Fruit fly (Drosophila melanogaster) whole organism, embryonic: ENCODE measurements around the gene CG42500.

Experiments
- Asciz ChIP-seq: fragments of 200-800 bp; sonication (Bioruptor generic); optimal IDR thresholded peaks from 2 replicates; lab custom pipeline; 2017; ENCODE audit warnings: missing biosample characterization, mild to moderate bottlenecking, missing genetic modification characterization, missing genetic modification reagents
- BEAF-32 ChIP-seq: fragments of 200-800 bp; sonication (Bioruptor generic); optimal IDR thresholded peaks from 3 replicates; lab custom pipeline; 2017; ENCODE audit warnings: missing biosample characterization, missing genetic modification characterization, mild to moderate bottlenecking, moderate library complexity, missing genetic modification reagents
- Blimp-1 ChIP-seq: fragments of 200-800 bp; sonication (Bioruptor generic); optimal IDR thresholded peaks from 3 replicates; lab custom pipeline; 2018; ENCODE audit warnings: missing biosample characterization, missing genetic modification characterization, mild to moderate bottlenecking, moderate library complexity, missing genetic modification reagents
- CG10321 ChIP-seq: fragments of 200-800 bp; sonication (Bioruptor generic); IDR thresholded peaks from 2 replicates; pipeline ENCODE4 v1.3.6; 2022; ENCODE audit warnings: missing biosample characterization, missing genetic modification characterization
- CG10543 ChIP-seq: fragments of 200-800 bp; sonication (Bioruptor generic); optimal IDR thresholded peaks from 3 replicates; lab custom pipeline; 2017; ENCODE audit warnings: missing biosample characterization, mild to moderate bottlenecking, missing genetic modification characterization, moderate library complexity
- CG10959 ChIP-seq: fragments of 200-800 bp; sonication (Bioruptor generic); IDR thresholded peaks from 2 replicates; pipeline ENCODE4 v1.3.6; 2022; ENCODE audit warnings: missing biosample characterization, missing genetic modification characterization
- CG17186 ChIP-seq: fragments of 200-800 bp; sonication (Bioruptor generic); optimal IDR thresholded peaks from 3 replicates; lab custom pipeline; 2017; ENCODE audit warnings: missing biosample characterization, missing genetic modification reagents, missing genetic modification characterization
- CG17328 ChIP-seq: fragments of 200-800 bp; sonication (Bioruptor generic); IDR thresholded peaks from 2 replicates; pipeline ENCODE4 v1.3.6; 2022; ENCODE audit warnings: missing biosample characterization, missing genetic modification characterization
- CG18011 ChIP-seq: fragments of 200-800 bp; sonication (Bioruptor generic); optimal IDR thresholded peaks from 2 replicates; lab custom pipeline; 2017; ENCODE audit warnings: missing biosample characterization, missing genetic modification characterization, mild to moderate bottlenecking, moderate library complexity, missing genotype
- CG18262 ChIP-seq: fragments of 200-800 bp; optimal IDR thresholded peaks from 3 replicates; lab custom pipeline; 2019; ENCODE audit warnings: missing biosample characterization, mild to moderate bottlenecking, missing genetic modification characterization, moderate library complexity
- CG18599 ChIP-seq: fragments of 200-800 bp; sonication (Bioruptor generic); optimal IDR thresholded peaks from 3 replicates; lab custom pipeline; 2017; ENCODE audit warnings: missing biosample characterization, missing genetic modification characterization, mild to moderate bottlenecking, moderate library complexity, missing genetic modification reagents
- CG2712 ChIP-seq: fragments of 200-800 bp; optimal IDR thresholded peaks from 3 replicates; lab custom pipeline; 2019; ENCODE audit warnings: missing biosample characterization, mild to moderate bottlenecking, missing genetic modification characterization, moderate library complexity
- CG3163 ChIP-seq: fragments of 200-800 bp; sonication (Bioruptor generic); optimal IDR thresholded peaks from 3 replicates; lab custom pipeline; 2016; ENCODE audit warnings: missing biosample characterization, missing genetic modification characterization
- CG33557 ChIP-seq: fragments of 200-800 bp; sonication (Bioruptor generic); optimal IDR thresholded peaks from 2 replicates; lab custom pipeline; 2019; ENCODE audit warnings: missing biosample characterization, mild to moderate bottlenecking, missing genetic modification characterization, moderate library complexity
- CG4282 ChIP-seq: fragments of 200-800 bp; sonication (Bioruptor generic); optimal IDR thresholded peaks from 2 replicates; lab custom pipeline; 2016; ENCODE audit warnings: missing biosample characterization, missing genetic modification characterization
- CG4854 ChIP-seq: fragments of 200-800 bp; sonication (Bioruptor generic); optimal IDR thresholded peaks from 2 replicates; lab custom pipeline; 2016; ENCODE audit warnings: missing biosample characterization, missing genetic modification characterization, inconsistent platforms
- CG7271 ChIP-seq: fragments of 200-800 bp; sonication (Bioruptor generic); optimal IDR thresholded peaks from 2 replicates; lab custom pipeline; 2018; ENCODE audit warnings: missing biosample characterization, mild to moderate bottlenecking, missing genetic modification characterization, moderate library complexity
- CG7372 ChIP-seq: fragments of 200-800 bp; sonication (Bioruptor generic); IDR thresholded peaks from 2 replicates; pipeline ENCODE4 v1.3.6; 2022; ENCODE audit warnings: missing biosample characterization, missing genetic modification characterization
- CG7556 ChIP-seq: fragments of 200-800 bp; sonication (Bioruptor generic); optimal IDR thresholded peaks from 2 replicates; lab custom pipeline; 2017; ENCODE audit warnings: missing biosample characterization, mild to moderate bottlenecking, missing genetic modification characterization
- CG8765 ChIP-seq: fragments of 200-800 bp; sonication (Bioruptor generic); IDR thresholded peaks from 2 replicates; pipeline ENCODE4 v1.3.6; 2022; ENCODE audit warnings: missing biosample characterization, missing genetic modification characterization
- CG9817 ChIP-seq: fragments of 200-800 bp; sonication (Bioruptor generic); optimal IDR thresholded peaks from 2 replicates; lab custom pipeline; 2018; ENCODE audit warnings: missing biosample characterization, mild to moderate bottlenecking, missing genetic modification characterization, moderate library complexity
- CG9932 ChIP-seq: fragments of 200-800 bp; sonication (Bioruptor generic); IDR thresholded peaks from 2 replicates; pipeline ENCODE4 v1.3.6; 2022; ENCODE audit warnings: missing biosample characterization, missing genetic modification characterization
- Fer3 ChIP-seq: fragments of 200-800 bp; sonication (Bioruptor generic); optimal IDR thresholded peaks from 2 replicates; lab custom pipeline; 2018; ENCODE audit warnings: missing biosample characterization, mild to moderate bottlenecking, missing genetic modification characterization, moderate library complexity
- Hand ChIP-seq: fragments of 200-800 bp; sonication (Bioruptor generic); optimal IDR thresholded peaks from 2 replicates; lab custom pipeline; 2017; ENCODE audit warnings: mild to moderate bottlenecking, missing biosample characterization, missing genetic modification reagents, missing genetic modification characterization
- Hr3 ChIP-seq: fragments of 200-800 bp; sonication (Bioruptor generic); optimal IDR thresholded peaks from 3 replicates; lab custom pipeline; 2016; ENCODE audit warnings: missing biosample characterization, missing genetic modification characterization
- Hr78 ChIP-seq, 2 experiments: fragments of 200-800 bp in 1 of 2; fragments of >200 bp in 1 of 2; sonication (Bioruptor generic) in 1 of 2; optimal IDR thresholded peaks; 2 replicates each; lab custom pipeline; 2017 to 2019; ENCODE audit warnings: missing biosample characterization in 2 of 2, missing genetic modification characterization in 2 of 2, mild to moderate bottlenecking in 1 of 2, moderate library complexity in 1 of 2
- Lim3 ChIP-seq: fragments of 200-800 bp; sonication (Bioruptor generic); IDR thresholded peaks from 2 replicates; pipeline ENCODE4 v1.3.6; 2022; ENCODE audit warnings: missing biosample characterization, missing genetic modification characterization
- MBD-R2 ChIP-seq: fragments of 200-800 bp; sonication (Bioruptor generic); IDR thresholded peaks from 2 replicates; pipeline ENCODE4 v1.3.6; 2022; ENCODE audit warnings: missing biosample characterization, missing genetic modification characterization
- Xrp1 ChIP-seq: fragments of 200-800 bp; sonication (Bioruptor generic); IDR thresholded peaks from 2 replicates; pipeline ENCODE4 v1.3.6; 2022; ENCODE audit warnings: missing biosample characterization, missing genetic modification characterization
- ac ChIP-seq: fragments of 200-800 bp; sonication (Bioruptor generic); optimal IDR thresholded peaks from 3 replicates; lab custom pipeline; 2017; ENCODE audit warnings: missing biosample characterization, mild to moderate bottlenecking, missing genetic modification characterization
- bbx ChIP-seq: fragments of 200-800 bp; sonication (Bioruptor generic); IDR thresholded peaks from 2 replicates; pipeline ENCODE4 v1.3.6; 2022; ENCODE audit warnings: missing biosample characterization, missing genetic modification characterization; ENCODE audit not compliant: partially characterized antibody
- br ChIP-seq: fragments of >200 bp; optimal IDR thresholded peaks from 2 replicates; lab custom pipeline; 2017
- btn ChIP-seq: fragments of 200-800 bp; sonication (Bioruptor generic); optimal IDR thresholded peaks from 2 replicates; lab custom pipeline; 2016; ENCODE audit warnings: missing biosample characterization, missing genetic modification characterization
- caup ChIP-seq: fragments of 200-800 bp; sonication (Bioruptor generic); optimal IDR thresholded peaks from 3 replicates; lab custom pipeline; 2017; ENCODE audit warnings: missing biosample characterization, mild to moderate bottlenecking, missing genetic modification characterization, moderate library complexity; ENCODE audit not compliant: severe bottlenecking
- crol ChIP-seq: fragments of 200-800 bp; sonication (Bioruptor generic); IDR thresholded peaks from 2 replicates; pipeline ENCODE4 v1.3.6; 2022; ENCODE audit warnings: missing biosample characterization, missing genetic modification characterization
- dimm ChIP-seq: fragments of 200-800 bp; sonication (Bioruptor generic); IDR thresholded peaks from 2 replicates; pipeline ENCODE4 v1.3.6; 2022; ENCODE audit warnings: missing biosample characterization, missing genetic modification characterization
- dpn ChIP-seq, 2 experiments: fragments of 200-800 bp; sonication (Bioruptor generic); optimal IDR thresholded peaks; 3 replicates each; lab custom pipeline; 2016; ENCODE audit warnings: missing biosample characterization in 2 of 2, missing genetic modification characterization in 2 of 2
- gsb ChIP-seq: fragments of 200-800 bp; sonication (Bioruptor generic); IDR thresholded peaks from 2 replicates; pipeline ENCODE4 v1.3.6; 2022; ENCODE audit warnings: missing biosample characterization, missing genetic modification characterization
- ham ChIP-seq: fragments of 200-800 bp; sonication (Bioruptor generic); IDR thresholded peaks from 2 replicates; pipeline ENCODE4 v1.3.6; 2022; ENCODE audit warnings: missing biosample characterization, missing genetic modification characterization
- kni ChIP-seq: fragments of 200-800 bp; sonication (Bioruptor generic); optimal IDR thresholded peaks from 3 replicates; lab custom pipeline; 2017; ENCODE audit warnings: mild to moderate bottlenecking, missing biosample characterization, missing genetic modification reagents, missing genetic modification characterization
- lov ChIP-seq, 2 experiments: fragments of 200-800 bp in 1 of 2; fragments of >200 bp in 1 of 2; sonication (Bioruptor generic) in 1 of 2; IDR thresholded peaks in 1 of 2; optimal IDR thresholded peaks in 1 of 2; 2 replicates in 1 of 2; 3 replicates in 1 of 2; pipeline versions ENCODE4 v1.3.6 to Lab custom; 2017 to 2022; ENCODE audit warnings: missing biosample characterization in 1 of 2, missing genetic modification characterization in 1 of 2
- pum ChIP-seq: fragments of 200-800 bp; sonication (Bioruptor generic); optimal IDR thresholded peaks from 2 replicates; lab custom pipeline; 2016; ENCODE audit warnings: missing biosample characterization, missing genetic modification characterization
- ranshi ChIP-seq: fragments of 200-800 bp; sonication (Bioruptor generic); IDR thresholded peaks from 2 replicates; pipeline ENCODE4 v1.3.6; 2022; ENCODE audit warnings: missing biosample characterization, missing genetic modification characterization
- rib ChIP-seq: fragments of 200-800 bp; sonication (Bioruptor generic); IDR thresholded peaks from 2 replicates; pipeline ENCODE4 v1.3.6; 2022; ENCODE audit warnings: missing biosample characterization, missing genetic modification characterization
- sc ChIP-seq, 3 experiments: fragments of >200 bp in 2 of 3; fragments of 200-800 bp in 1 of 3; sonication (Bioruptor generic) in 1 of 3; optimal IDR thresholded peaks; 2 replicates in 2 of 3; 3 replicates in 1 of 3; lab custom pipeline; 2017; ENCODE audit warnings: mild to moderate bottlenecking in 1 of 3, missing biosample characterization in 1 of 3, missing genetic modification characterization in 1 of 3, missing genetic modification reagents in 1 of 3
- sima ChIP-seq: fragments of 200-800 bp; sonication (Bioruptor generic); optimal IDR thresholded peaks from 2 replicates; lab custom pipeline; 2016; ENCODE audit warnings: missing biosample characterization, missing genetic modification characterization
- tin ChIP-seq: fragments of 200-800 bp; sonication (Bioruptor generic); optimal IDR thresholded peaks from 3 replicates; lab custom pipeline; 2016; ENCODE audit warnings: missing biosample characterization, missing genetic modification characterization
- unc-4 ChIP-seq: fragments of 200-800 bp; sonication (Bioruptor generic); IDR thresholded peaks from 2 replicates; pipeline ENCODE4 v1.3.6; 2022; ENCODE audit warnings: missing biosample characterization, missing genetic modification characterization; ENCODE audit not compliant: partially characterized antibody

The CG42500 gene

dm6 chr3R:14125479-14126121 lies 26.9 kb downstream of the CG42500 start, which contains the start of the genes 140up and Polr2B (continued):
- TF ChIP-seq CG18599 (GFP tag; lab: Kevin White, UChicago) = peak; percentile 95
- TF ChIP-seq CG8765 (GFP tag; lab: Robert Waterston, UW) = peak; percentile 70
- TF ChIP-seq Hand (GFP tag; lab: Kevin White, UChicago) = peak; percentile 72
- TF ChIP-seq gsb (GFP tag; lab: Robert Waterston, UW) = peak; percentile 84
- peak; percentile 83 to 95 for TF ChIP-seq dpn (GFP tag; optimal IDR thresholded peaks at IDR 0.05; lab: Kevin White, UChicago)
- TF ChIP-seq ranshi (GFP tag; lab: Robert Waterston, UW) = peak; percentile 95
- TF ChIP-seq Fer3 (tag; lab: Kevin White, UChicago) = peak; percentile 94
- peak; percentile 97 for TF ChIP-seq Xrp1
- peak; percentile 93 for TF ChIP-seq CG7372 (GFP tag; lab: Robert Waterston, UW)
- no peak for TF ChIP-seq lov (optimal IDR thresholded peaks at IDR 0.05; lab: Kevin White, UChicago)
- TF ChIP-seq lov (GFP tag; IDR thresholded peaks at IDR 0.05; lab: Robert Waterston, UW) = peak; percentile 78; the same call in 1 of the 3 replicates
- TF ChIP-seq CG18262 (tag; lab: Kevin White, UChicago) = peak; percentile 92
- TF ChIP-seq crol (GFP tag; lab: Robert Waterston, UW) = peak; percentile 64
- TF ChIP-seq btn = peak; percentile 20
- peak; percentile 79 for TF ChIP-seq ham (GFP tag; lab: Robert Waterston, UW)
- TF ChIP-seq CG33557 = peak; percentile 93
- TF ChIP-seq CG9817 (tag; lab: Kevin White, UChicago) = peak; percentile 95
- TF ChIP-seq tin (GFP tag; lab: Kevin White, UChicago) = peak; percentile 94
- TF ChIP-seq Hr3 (GFP tag; lab: Kevin White, UChicago) = peak; percentile 97
- peak; percentile 91 for TF ChIP-seq Blimp-1 (GFP tag; lab: Kevin White, UChicago)
- peak; percentile 96 for TF ChIP-seq CG2712 (tag; lab: Kevin White, UChicago)
- peak; percentile 93 for TF ChIP-seq CG10543 (GFP tag; lab: Kevin White, UChicago)
- peak; percentile 46 for TF ChIP-seq CG4282 (GFP tag; lab: Kevin White, UChicago)
- peak; percentile 83 for TF ChIP-seq CG18011 (GFP tag; lab: Kevin White, UChicago)
- TF ChIP-seq rib (GFP tag; lab: Robert Waterston, UW) = peak; percentile 92
- peak; percentile 87 for TF ChIP-seq CG17328 (GFP tag; lab: Robert Waterston, UW)
- peak; percentile 97 for TF ChIP-seq CG9932 (GFP tag; lab: Robert Waterston, UW)
- peak; percentile 78 for TF ChIP-seq CG10959
- no peak for TF ChIP-seq bbx (GFP tag; lab: Robert Waterston, UW)
- no peak for TF ChIP-seq sc (optimal IDR thresholded peaks at IDR 0.05; lab: Kevin White, UChicago)
- TF ChIP-seq sc (GFP tag; optimal IDR thresholded peaks at IDR 0.05; lab: Kevin White, UChicago) = peak; percentile 88
- peak; percentile 27 for TF ChIP-seq BEAF-32
- TF ChIP-seq Lim3 = 0 out of 2 replicates have a peak, but pooled peaks have one; percentile 35
- peak; percentile 84 for TF ChIP-seq CG7271
- TF ChIP-seq Asciz (GFP tag; lab: Kevin White, UChicago) = peak; percentile 83
- peak; percentile 83 for TF ChIP-seq pum (GFP tag; lab: Kevin White, UChicago)
- no peak for TF ChIP-seq unc-4 (GFP tag; lab: Robert Waterston, UW)
- peak; percentile 12 for TF ChIP-seq ac
- no peak for TF ChIP-seq sima (GFP tag; lab: Kevin White, UChicago)
- TF ChIP-seq caup (GFP tag; lab: Kevin White, UChicago) = peak; percentile 92
- peak; percentile 48 for TF ChIP-seq CG10321 (GFP tag; lab: Robert Waterston, UW)
- TF ChIP-seq CG4854 (GFP tag; lab: Kevin White, UChicago) = peak; percentile 74
- TF ChIP-seq MBD-R2 (GFP tag; lab: Robert Waterston, UW) = peak; percentile 91; the same call in 1 of the 2 replicates
- TF ChIP-seq CG3163 (GFP tag; lab: Kevin White, UChicago) = peak; percentile 23
- peak; percentile 31; the same call in 1 of the 2 replicates for TF ChIP-seq dimm (GFP tag; lab: Robert Waterston, UW)
- peak; percentile 47 for TF ChIP-seq kni (GFP tag; lab: Kevin White, UChicago)
- TF ChIP-seq Hr78 (GFP tag; optimal IDR thresholded peaks at IDR 0.05; lab: Kevin White, UChicago) = no peak
- peak; percentile 92 for TF ChIP-seq CG7556
- TF ChIP-seq CG17186 (GFP tag; lab: Kevin White, UChicago) = peak; percentile 12
- no peak for TF ChIP-seq br (lab: Kevin White, UChicago)
